Fruit fly (Drosophila melanogaster): ENCODE results near the gene CG33922.

- TF ChIP-seq h (optimal IDR thresholded peaks at IDR 0.05) (no peak), psq (optimal IDR thresholded peaks at IDR 0.05) (no peak), insv (optimal IDR thresholded peaks at IDR 0.05) (no peak), Sin3A (optimal IDR thresholded peaks at IDR 0.05) (no peak), Myc (optimal IDR thresholded peaks at IDR 0.05) (no peak), ttk (optimal IDR thresholded peaks at IDR 0.05) (no peak)
Measured at dm6 chr2L:1354009-1354408, 10.0 kb upstream of the CG33922 start, which contains the start of gene CG5561.

Data from Kc167 (cell line).